Worm (Caenorhabditis elegans) whole organism, mixed stage, embryonic: Measurements from ENCODE around the gene clec-163.
A peak's percentile ranks its signal among the peaks of the same experiment; 100 is the strongest.

Experiments used
- bed-3 ChIP-seq: fragments of 200-800 bp; sonication (Bioruptor generic); optimal IDR thresholded peaks from 3 replicates; lab custom pipeline; 2018; ENCODE audit warnings: mild to moderate bottlenecking, missing genetic modification characterization, moderate library complexity, missing compliant biosample characterization
- blmp-1 ChIP-seq: fragments of 150-350 bp; optimal IDR thresholded peaks from 2 replicates; lab custom pipeline; 2014; ENCODE audit warnings: missing biosample characterization, missing genetic modification characterization
- ceh-39 ChIP-seq: fragments of 150-350 bp; optimal IDR thresholded peaks from 2 replicates; lab custom pipeline; 2014; ENCODE audit warnings: missing biosample characterization, missing genetic modification characterization
- ceh-43 ChIP-seq: fragments of 200-800 bp; sonication (Bioruptor generic); optimal IDR thresholded peaks from 2 replicates; lab custom pipeline; 2018; ENCODE audit warnings: mild to moderate bottlenecking, missing genetic modification characterization, moderate library complexity, missing compliant biosample characterization
- ceh-83 ChIP-seq: fragments of 200-800 bp; sonication (Bioruptor generic); optimal IDR thresholded peaks from 2 replicates; lab custom pipeline; 2018; ENCODE audit warnings: mild to moderate bottlenecking, missing genetic modification characterization, missing compliant biosample characterization
- ces-1 ChIP-seq: fragments of 150-350 bp; optimal IDR thresholded peaks from 2 replicates; lab custom pipeline; 2014; ENCODE audit warnings: missing biosample characterization, missing genetic modification reagents, missing genetic modification characterization
- cnd-1 ChIP-seq: fragments of 200-800 bp; sonication (Bioruptor generic); optimal IDR thresholded peaks from 2 replicates; lab custom pipeline; 2018; ENCODE audit warnings: mild to moderate bottlenecking, missing genetic modification characterization, missing compliant biosample characterization
- drap-1 ChIP-seq: fragments of 200-800 bp; sonication (Bioruptor generic); optimal IDR thresholded peaks from 3 replicates; lab custom pipeline; 2018; ENCODE audit warnings: mild to moderate bottlenecking, missing genetic modification characterization, missing compliant biosample characterization
- elt-1 ChIP-seq: sonication (generic microtip); optimal IDR thresholded peaks from 2 replicates; lab custom pipeline; 2017; ENCODE audit warnings: missing genetic modification characterization, mild to moderate bottlenecking, missing compliant biosample characterization, antibody characterized with exemption, moderate library complexity, borderline replicate concordance; ENCODE audit not compliant: insufficient read depth
- elt-3 ChIP-seq: fragments of 150-350 bp; optimal IDR thresholded peaks from 2 replicates; lab custom pipeline; 2014; ENCODE audit warnings: missing biosample characterization, missing genetic modification characterization
- flh-1 ChIP-seq: fragments of 200-800 bp; sonication (Bioruptor generic); optimal IDR thresholded peaks from 2 replicates; lab custom pipeline; 2018; ENCODE audit warnings: mild to moderate bottlenecking, missing genetic modification characterization, moderate library complexity, missing compliant biosample characterization
- hlh-1 ChIP-seq: fragments of 150-350 bp; optimal IDR thresholded peaks from 2 replicates; lab custom pipeline; 2014; ENCODE audit warnings: missing biosample characterization, missing genetic modification reagents, missing genetic modification characterization
- lsy-2 ChIP-seq: fragments of 150-350 bp; optimal IDR thresholded peaks from 2 replicates; lab custom pipeline; 2014; ENCODE audit warnings: missing biosample characterization, missing genetic modification characterization
- mab-5 ChIP-seq: fragments of 150-350 bp; optimal IDR thresholded peaks from 2 replicates; lab custom pipeline; 2014; ENCODE audit warnings: missing biosample characterization, missing genetic modification characterization
- mep-1 ChIP-seq: fragments of 150-350 bp; optimal IDR thresholded peaks from 2 replicates; lab custom pipeline; 2017; ENCODE audit warnings: missing biosample characterization, missing genetic modification reagents, missing genetic modification characterization, inconsistent platforms
- mls-2 ChIP-seq: sonication (generic microtip); optimal IDR thresholded peaks from 2 replicates; lab custom pipeline; 2016; ENCODE audit warnings: mild to moderate bottlenecking, missing genetic modification characterization, moderate library complexity, missing compliant biosample characterization
- nhr-12 ChIP-seq: fragments of 150-350 bp; optimal IDR thresholded peaks from 2 replicates; lab custom pipeline; 2014; ENCODE audit warnings: missing biosample characterization, missing genetic modification characterization
- nhr-28 ChIP-seq: fragments of 150-350 bp; optimal IDR thresholded peaks from 2 replicates; lab custom pipeline; 2014; ENCODE audit warnings: missing biosample characterization, missing genetic modification characterization
- nhr-76 ChIP-seq: sonication (generic microtip); optimal IDR thresholded peaks from 2 replicates; lab custom pipeline; 2017; ENCODE audit warnings: missing biosample characterization, missing genetic modification characterization
- pha-4 ChIP-seq: fragments of 150-350 bp; optimal IDR thresholded peaks from 2 replicates; lab custom pipeline; 2018; ENCODE audit warnings: missing biosample characterization, missing genetic modification reagents, missing genetic modification characterization
- sem-2 ChIP-seq: fragments of 200-800 bp; sonication (Bioruptor generic); optimal IDR thresholded peaks from 2 replicates; lab custom pipeline; 2018; ENCODE audit warnings: mild to moderate bottlenecking, missing genetic modification characterization, missing compliant biosample characterization
- sptf-1 ChIP-seq: sonication (generic microtip); optimal IDR thresholded peaks from 2 replicates; lab custom pipeline; 2017; ENCODE audit warnings: mild to moderate bottlenecking, missing genetic modification characterization, moderate library complexity, missing compliant biosample characterization
- tbx-8 ChIP-seq: fragments of 200-800 bp; sonication (Bioruptor generic); optimal IDR thresholded peaks from 2 replicates; lab custom pipeline; 2018; ENCODE audit warnings: mild to moderate bottlenecking, missing genetic modification characterization, moderate library complexity, missing compliant biosample characterization
- unc-120 ChIP-seq: sonication (generic microtip); optimal IDR thresholded peaks from 2 replicates; lab custom pipeline; 2017; ENCODE audit warnings: missing genetic modification characterization, missing compliant biosample characterization; ENCODE audit not compliant: poor library complexity, severe bottlenecking
- unc-62 ChIP-seq: fragments of 150-350 bp; optimal IDR thresholded peaks from 2 replicates; lab custom pipeline; 2014; ENCODE audit warnings: missing biosample characterization, missing genetic modification reagents, missing genetic modification characterization
- zip-8 ChIP-seq: fragments of 150-350 bp; optimal IDR thresholded peaks from 2 replicates; lab custom pipeline; 2014; ENCODE audit warnings: missing biosample characterization, missing genetic modification characterization

Gene clec-163

DNA sequence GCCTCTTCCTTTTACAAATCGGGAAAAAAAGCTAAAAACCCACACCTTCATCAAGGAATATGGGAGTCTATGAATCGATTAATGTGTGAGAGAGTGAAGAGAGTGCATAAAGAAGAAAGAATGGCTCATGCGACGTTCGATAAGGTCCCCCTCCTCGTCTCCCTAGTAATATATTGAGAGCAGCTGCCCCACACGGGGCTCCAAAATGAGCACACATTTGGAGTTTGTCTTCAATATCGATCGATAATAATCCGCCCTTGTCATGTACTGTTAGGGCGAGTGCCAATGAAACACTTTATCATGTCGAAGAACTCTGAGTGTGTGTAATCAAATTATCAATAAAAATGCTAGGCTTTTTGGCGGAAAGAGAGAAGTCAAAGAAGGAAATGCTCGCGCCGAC, 25.1 kb downstream of the clec-163 start:
- TF ChIP-seq nhr-76 (tag; lab: Kevin White, UChicago) (no peak), ces-1 (GFP tag; lab: Kevin White, UChicago) (peak; percentile 36)

DNA sequence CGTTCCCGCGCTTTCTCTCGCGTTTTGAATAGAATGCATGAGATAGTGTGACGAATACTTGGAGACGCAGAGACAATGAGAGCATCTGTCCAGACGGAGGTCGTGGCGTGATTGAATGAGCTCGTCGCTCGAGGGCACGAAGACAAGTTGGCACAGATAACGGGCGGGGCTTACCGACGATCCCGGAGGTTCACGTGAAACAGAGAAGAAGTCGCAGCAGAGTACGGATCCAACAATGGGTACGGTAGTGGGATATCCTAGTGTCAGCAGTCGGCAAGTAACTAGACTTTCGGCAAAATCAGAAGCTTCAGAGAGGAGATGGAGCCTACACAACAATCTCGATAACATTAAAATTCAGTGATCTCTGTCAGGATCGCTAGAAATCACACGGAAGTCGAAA, 25.6 kb downstream of the clec-163 start:
- TF ChIP-seq ces-1 (GFP tag; lab: Kevin White, UChicago): no peak
- TF ChIP-seq unc-62: peak; percentile 40
- TF ChIP-seq drap-1: no peak
- peak; percentile 59 for TF ChIP-seq cnd-1
- TF ChIP-seq flh-1: no peak

DNA sequence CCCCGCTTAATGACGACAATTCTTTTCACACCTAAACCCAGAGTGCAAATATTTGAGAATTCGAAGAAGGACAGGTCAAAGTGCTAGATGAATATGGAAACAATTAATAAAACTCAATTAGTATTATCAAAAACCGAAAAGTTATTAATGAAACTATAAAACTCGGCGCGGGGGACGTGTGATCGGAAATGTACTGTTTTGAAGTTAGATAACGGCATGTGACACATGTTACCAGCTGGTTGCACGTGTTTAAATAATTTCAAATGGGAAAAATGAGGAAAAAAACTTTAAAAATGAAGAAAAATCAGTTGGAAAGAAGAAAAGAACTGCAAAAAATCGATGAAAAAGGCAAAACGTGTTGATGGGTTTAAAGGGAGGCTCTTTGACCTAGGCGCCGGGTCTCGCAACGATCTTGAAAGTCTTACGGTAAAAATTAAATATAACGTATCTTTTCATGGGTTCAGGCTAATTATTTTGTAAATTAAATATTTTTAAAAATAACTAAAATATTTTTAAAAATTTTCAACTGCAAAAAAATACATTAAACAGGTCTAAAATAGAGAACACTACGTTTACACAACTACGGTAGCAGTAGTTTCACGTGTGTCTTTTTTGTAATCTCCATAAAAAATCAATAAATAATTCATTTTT, 26.6 kb downstream of the clec-163 start:
- TF ChIP-seq lsy-2: peak; percentile 8
- TF ChIP-seq sptf-1 (tag; lab: Kevin White, UChicago): no peak
- TF ChIP-seq ces-1 (GFP tag; lab: Kevin White, UChicago): no peak

DNA sequence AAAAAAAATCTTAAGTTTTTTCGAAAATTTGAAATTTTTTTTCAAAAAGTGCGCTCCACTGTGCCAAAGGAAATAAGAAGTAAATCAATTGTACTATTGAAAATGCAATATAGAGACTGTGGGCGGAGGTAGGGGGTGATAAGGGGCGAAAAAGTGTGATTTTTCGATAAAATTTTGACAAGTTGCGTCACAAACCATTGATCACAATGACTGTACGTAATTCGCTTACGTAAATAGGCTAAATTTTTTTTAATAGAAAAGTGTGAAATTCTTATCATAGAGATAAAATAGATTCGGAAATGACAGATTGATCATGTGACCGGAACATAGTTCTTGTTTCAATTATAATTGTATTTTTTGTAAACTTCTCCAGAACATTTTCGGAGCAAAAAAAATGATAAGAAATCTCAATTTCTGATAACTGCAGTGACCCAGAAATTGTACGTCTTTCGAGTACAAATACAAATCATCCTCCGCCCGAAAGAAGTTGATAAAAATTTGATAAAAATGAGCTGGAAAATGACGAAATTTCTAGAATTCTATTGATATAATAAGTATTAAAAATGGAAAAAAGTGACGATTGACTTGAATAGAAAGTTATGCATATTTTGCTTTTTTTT, 28.5 kb downstream of the clec-163 start:
- TF ChIP-seq unc-120 (tag; lab: Kevin White, UChicago) (no peak), zip-8 (tag; lab: Kevin White, UChicago) (peak; percentile 22)

DNA sequence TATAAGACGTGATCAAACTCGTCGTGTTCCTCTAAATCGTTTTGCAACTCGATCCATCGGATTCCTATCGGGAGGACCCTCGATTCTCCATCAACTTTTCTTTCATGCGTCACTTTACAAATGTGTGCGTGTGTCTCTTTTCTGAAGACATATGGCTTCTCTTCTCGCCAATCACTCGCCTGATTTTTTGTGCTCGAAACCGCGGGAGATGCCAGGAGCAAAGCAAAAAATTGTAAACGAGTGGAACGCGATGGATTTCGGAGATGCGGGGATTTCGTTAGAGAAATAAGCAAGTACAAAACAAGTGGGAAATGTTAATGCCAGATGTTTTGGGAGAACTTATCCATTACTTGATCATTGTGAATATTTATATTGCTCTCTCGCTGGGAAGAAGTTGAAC, 30.1 kb downstream of the clec-163 start:
- no peak for TF ChIP-seq tbx-8 (GFP tag; lab: Kevin White, UChicago)
- no peak for TF ChIP-seq nhr-28 (tag; lab: Kevin White, UChicago)
- TF ChIP-seq ceh-83: no peak
- no peak for TF ChIP-seq mls-2 (tag; lab: Kevin White, UChicago)
- TF ChIP-seq sem-2 (GFP tag; lab: Kevin White, UChicago): no peak
- no peak for TF ChIP-seq pha-4
- TF ChIP-seq hlh-1 (tag; lab: Kevin White, UChicago): peak; percentile 30
- peak; percentile 12 for TF ChIP-seq unc-120 (tag; lab: Kevin White, UChicago)
- TF ChIP-seq unc-62: no peak

DNA sequence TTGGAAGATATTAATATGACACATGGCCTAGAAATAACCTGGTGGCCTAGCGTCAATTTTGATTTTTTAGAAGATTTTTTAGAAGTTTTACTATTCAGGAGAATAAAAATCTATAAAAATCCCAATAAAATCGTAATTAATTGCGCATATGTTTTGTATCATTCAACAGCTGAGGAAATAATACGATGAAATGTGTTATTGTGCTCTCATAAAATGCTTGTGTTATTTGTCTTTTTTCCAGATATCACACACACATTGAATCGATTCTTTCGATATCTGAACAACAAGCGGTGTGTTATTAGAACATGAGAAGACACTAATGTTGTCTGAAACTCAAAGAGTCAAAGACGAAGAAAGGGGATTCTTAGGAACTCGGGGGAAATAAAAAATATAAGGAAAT, 30.9 kb downstream of the clec-163 start:
- TF ChIP-seq bed-3: no peak
- no peak for TF ChIP-seq elt-3
- no peak for TF ChIP-seq nhr-12 (tag; lab: Kevin White, UChicago)
- TF ChIP-seq hlh-1 (tag; lab: Kevin White, UChicago): no peak
- TF ChIP-seq zip-8 (tag; lab: Kevin White, UChicago): no peak

DNA sequence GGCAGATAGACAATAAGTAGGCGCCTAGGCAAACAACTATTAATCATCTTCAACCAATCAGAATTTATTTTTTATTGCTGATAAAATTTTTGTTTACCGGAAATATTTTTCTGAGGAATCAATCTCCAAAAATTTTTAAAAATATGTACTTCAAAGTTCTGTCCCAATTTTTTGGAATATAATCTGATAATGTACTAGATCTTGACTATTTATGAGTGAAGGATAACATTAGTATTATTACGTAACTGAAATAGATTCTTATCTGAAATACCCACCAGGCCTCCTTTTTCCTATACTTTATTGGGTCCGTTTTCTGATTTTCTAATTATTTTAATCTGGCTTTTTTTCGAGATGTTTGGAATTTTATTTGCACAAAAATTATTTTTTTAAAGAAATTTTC, 37.3 kb downstream of the clec-163 start:
- TF ChIP-seq mls-2 (tag; lab: Kevin White, UChicago) (no peak), unc-62 (no peak), nhr-12 (tag; lab: Kevin White, UChicago) (no peak), lsy-2 (no peak), ceh-43 (GFP tag; lab: Kevin White, UChicago) (no peak), elt-1 (tag; lab: Kevin White, UChicago) (peak; percentile 59), blmp-1 (no peak), sem-2 (GFP tag; lab: Kevin White, UChicago) (no peak), mep-1 (no peak), drap-1 (no peak), nhr-28 (tag; lab: Kevin White, UChicago) (no peak), zip-8 (tag; lab: Kevin White, UChicago) (peak; percentile 6), ceh-39 (no peak), mab-5 (tag; lab: Kevin White, UChicago) (no peak), hlh-1 (tag; lab: Kevin White, UChicago) (no peak)
